Worm (Caenorhabditis elegans) whole organism, young adult: ENCODE data around the gene ncx-8.
A peak's percentile ranks its signal among the peaks of the same experiment; 100 is the strongest.

Experiments used
- B0035.1 ChIP-seq: sonication (generic microtip); optimal IDR thresholded peaks from 2 replicates; lab custom pipeline; 2016; ENCODE audit warnings: missing genetic modification characterization, mild to moderate bottlenecking, missing compliant biosample characterization, missing genotype, missing genetic modification reagents
- B0261.1 ChIP-seq: sonication (generic microtip); optimal IDR thresholded peaks from 2 replicates; lab custom pipeline; 2016; ENCODE audit warnings: mild to moderate bottlenecking, missing genetic modification characterization, moderate library complexity, missing compliant biosample characterization
- B0336.3 ChIP-seq: fragments of 200-800 bp; sonication (Bioruptor generic); IDR thresholded peaks from 2 replicates; pipeline ENCODE4 v1.3.6; 2022; ENCODE audit warnings: missing genetic modification characterization, missing compliant biosample characterization
- C17E4.6 ChIP-seq: fragments of 200-800 bp; sonication (Bioruptor generic); IDR thresholded peaks from 2 replicates; pipeline ENCODE4 v1.3.6; 2022; ENCODE audit warnings: missing genetic modification reagents, missing genetic modification characterization, missing compliant biosample characterization
- F33H1.4 ChIP-seq: fragments of 200-800 bp; sonication (Bioruptor generic); IDR thresholded peaks from 2 replicates; pipeline ENCODE4 v1.3.6; 2022; ENCODE audit warnings: missing genetic modification reagents, missing genetic modification characterization, missing compliant biosample characterization
- F37B4.10 ChIP-seq: fragments of 200-800 bp; sonication (Bioruptor generic); IDR thresholded peaks from 2 replicates; pipeline ENCODE4 v1.3.6; 2022; ENCODE audit warnings: missing genetic modification characterization, missing compliant biosample characterization
- Y53F4B.3 ChIP-seq: fragments of 200-800 bp; sonication (Bioruptor generic); IDR thresholded peaks from 2 replicates; pipeline ENCODE4 v1.3.6; 2022; ENCODE audit warnings: missing genetic modification reagents, missing genetic modification characterization, missing compliant biosample characterization
- Y56A3A.18 ChIP-seq: fragments of 200-800 bp; sonication (Bioruptor generic); IDR thresholded peaks from 2 replicates; pipeline ENCODE4 v1.3.6; 2022; ENCODE audit warnings: missing genetic modification reagents, missing genetic modification characterization, missing compliant biosample characterization
- Y95B8A.8 ChIP-seq: fragments of 200-800 bp; sonication (Bioruptor generic); IDR thresholded peaks from 2 replicates; pipeline ENCODE4 v1.3.6; 2022; ENCODE audit warnings: missing genetic modification reagents, missing genetic modification characterization, missing compliant biosample characterization
- ZK185.1 ChIP-seq: sonication (generic microtip); optimal IDR thresholded peaks from 2 replicates; lab custom pipeline; 2016; ENCODE audit warnings: mild to moderate bottlenecking, missing genetic modification characterization, missing compliant biosample characterization; ENCODE audit not compliant: poor library complexity, severe bottlenecking
- aptf-3 ChIP-seq: fragments of 200-800 bp; sonication (Bioruptor generic); IDR thresholded peaks from 2 replicates; pipeline ENCODE4 v1.3.6; 2022; ENCODE audit warnings: missing genetic modification characterization, missing compliant biosample characterization
- athp-1 ChIP-seq: sonication (generic microtip); optimal IDR thresholded peaks from 2 replicates; lab custom pipeline; 2017; ENCODE audit warnings: mild to moderate bottlenecking, missing genetic modification characterization, missing compliant biosample characterization
- ceh-40 ChIP-seq: fragments of 200-800 bp; sonication (Bioruptor generic); IDR thresholded peaks from 2 replicates; pipeline ENCODE4 v1.3.6; 2022; ENCODE audit warnings: missing genetic modification characterization, missing compliant biosample characterization
- chd-7 ChIP-seq: sonication (generic microtip); optimal IDR thresholded peaks from 2 replicates; lab custom pipeline; 2016; ENCODE audit warnings: mild to moderate bottlenecking, missing genetic modification characterization, moderate library complexity, missing compliant biosample characterization
- die-1 ChIP-seq: sonication (generic microtip); optimal IDR thresholded peaks from 2 replicates; lab custom pipeline; 2016; ENCODE audit warnings: missing genotype, mild to moderate bottlenecking, missing genetic modification characterization, missing compliant biosample characterization
- dpl-1 ChIP-seq: fragments of 150-350 bp; optimal IDR thresholded peaks from 2 replicates; lab custom pipeline; 2014; ENCODE audit warnings: missing biosample characterization, missing genetic modification reagents, missing genetic modification characterization
- efl-1 ChIP-seq: fragments of 150-350 bp; optimal IDR thresholded peaks from 2 replicates; lab custom pipeline; 2014; ENCODE audit warnings: missing biosample characterization, missing genetic modification reagents, missing genetic modification characterization
- egl-18 ChIP-seq: fragments of 200-800 bp; sonication (Bioruptor generic); IDR thresholded peaks from 2 replicates; pipeline ENCODE4 v1.3.6; 2022; ENCODE audit warnings: missing genetic modification reagents, missing genetic modification characterization, missing compliant biosample characterization
- ets-4 ChIP-seq: fragments of 200-800 bp; sonication (Bioruptor generic); optimal IDR thresholded peaks from 2 replicates; lab custom pipeline; 2018; ENCODE audit warnings: mild to moderate bottlenecking, missing genetic modification characterization, missing compliant biosample characterization
- hmg-1.2 ChIP-seq: fragments of 200-800 bp; sonication (Bioruptor generic); IDR thresholded peaks from 2 replicates; pipeline ENCODE4 v1.3.6; 2022; ENCODE audit warnings: missing genetic modification reagents, missing genetic modification characterization, missing compliant biosample characterization
- lin-35 ChIP-seq, 3 experiments: fragments of 150-350 bp in 2 of 3; sonication (generic microtip) in 1 of 3; optimal IDR thresholded peaks; 2 replicates each; lab custom pipeline; 2014 to 2018; ENCODE audit warnings: missing biosample characterization in 3 of 3, missing genetic modification characterization in 3 of 3, missing genetic modification reagents in 3 of 3
- madf-6 ChIP-seq: fragments of 200-800 bp; sonication (Bioruptor generic); IDR thresholded peaks from 2 replicates; pipeline ENCODE4 v1.3.6; 2022; ENCODE audit warnings: missing genetic modification reagents, missing genetic modification characterization, missing compliant biosample characterization
- madf-8 ChIP-seq: fragments of 200-800 bp; sonication (Bioruptor generic); conservative IDR thresholded peaks from 2 replicates; pipeline ENCODE4 v1.3.6; 2022; ENCODE audit warnings: missing genetic modification reagents, missing genetic modification characterization, missing compliant biosample characterization
- nfya-2 ChIP-seq: fragments of 200-800 bp; sonication (Bioruptor generic); IDR thresholded peaks from 2 replicates; pipeline ENCODE4 v1.3.6; 2022; ENCODE audit warnings: missing genetic modification reagents, missing genetic modification characterization, missing compliant biosample characterization
- nhr-27 ChIP-seq: fragments of 200-800 bp; sonication (Bioruptor generic); optimal IDR thresholded peaks from 2 replicates; lab custom pipeline; 2018; ENCODE audit warnings: mild to moderate bottlenecking, missing genetic modification characterization, moderate library complexity, missing compliant biosample characterization
- rcor-1 ChIP-seq: fragments of 200-800 bp; sonication (Bioruptor generic); IDR thresholded peaks from 2 replicates; pipeline ENCODE4 v1.3.6; 2022; ENCODE audit warnings: missing genetic modification reagents, missing genetic modification characterization, missing compliant biosample characterization
- sdz-38 ChIP-seq: sonication (generic microtip); optimal IDR thresholded peaks from 2 replicates; lab custom pipeline; 2016; ENCODE audit warnings: missing genotype, missing genetic modification characterization, missing compliant biosample characterization
- snpc-1.1 ChIP-seq: sonication (generic microtip); optimal IDR thresholded peaks from 2 replicates; lab custom pipeline; 2017; ENCODE audit warnings: missing genetic modification characterization, mild to moderate bottlenecking, missing compliant biosample characterization, antibody characterized with exemption, moderate library complexity, missing genotype, missing genetic modification reagents; ENCODE audit not compliant: insufficient read depth
- snpc-1.3 ChIP-seq: sonication (generic microtip); optimal IDR thresholded peaks from 2 replicates; lab custom pipeline; 2017; ENCODE audit warnings: missing genetic modification characterization, mild to moderate bottlenecking, missing compliant biosample characterization, antibody characterized with exemption, moderate library complexity, missing genotype, missing genetic modification reagents; ENCODE audit not compliant: insufficient read depth
- snpc-3.4 ChIP-seq: sonication (generic microtip); optimal IDR thresholded peaks from 2 replicates; lab custom pipeline; 2017; ENCODE audit warnings: missing genetic modification characterization, mild to moderate bottlenecking, missing compliant biosample characterization, antibody characterized with exemption, moderate library complexity, missing genotype, missing genetic modification reagents
- somi-1 ChIP-seq: fragments of 200-800 bp; sonication (Bioruptor generic); optimal IDR thresholded peaks from 2 replicates; lab custom pipeline; 2018; ENCODE audit warnings: mild to moderate bottlenecking, missing genetic modification characterization, missing compliant biosample characterization
- sptf-2 ChIP-seq: fragments of 200-800 bp; sonication (Bioruptor generic); optimal IDR thresholded peaks from 2 replicates; lab custom pipeline; 2018; ENCODE audit warnings: mild to moderate bottlenecking, missing genetic modification characterization, missing compliant biosample characterization
- tbp1 ChIP-seq: fragments of 200-800 bp; sonication (Bioruptor generic); optimal IDR thresholded peaks from 2 replicates; lab custom pipeline; 2018; ENCODE audit warnings: mild to moderate bottlenecking, missing genetic modification characterization, missing compliant biosample characterization
- tlf-1 ChIP-seq: fragments of 200-800 bp; sonication (Bioruptor generic); optimal IDR thresholded peaks from 2 replicates; lab custom pipeline; 2018; ENCODE audit warnings: mild to moderate bottlenecking, missing genetic modification characterization, missing compliant biosample characterization
- xnd-1 ChIP-seq: sonication (generic microtip); optimal IDR thresholded peaks from 2 replicates; lab custom pipeline; 2016; ENCODE audit warnings: missing genotype, missing genetic modification reagents, missing genetic modification characterization, missing compliant biosample characterization
- zfh-2 ChIP-seq: fragments of 200-800 bp; sonication (Bioruptor generic); conservative IDR thresholded peaks from 2 replicates; pipeline ENCODE4 v1.3.6; 2022; ENCODE audit warnings: missing genetic modification reagents, missing genetic modification characterization, missing compliant biosample characterization
- ztf-18 ChIP-seq: sonication (generic microtip); optimal IDR thresholded peaks from 2 replicates; lab custom pipeline; 2016; ENCODE audit warnings: missing genotype, mild to moderate bottlenecking, missing genetic modification characterization, missing compliant biosample characterization
- ztf-26 ChIP-seq: sonication (generic microtip); optimal IDR thresholded peaks from 2 replicates; lab custom pipeline; 2017; ENCODE audit warnings: missing genetic modification characterization, missing compliant biosample characterization
- ztf-3 ChIP-seq: fragments of 200-800 bp; sonication (Bioruptor generic); optimal IDR thresholded peaks from 2 replicates; lab custom pipeline; 2018; ENCODE audit warnings: mild to moderate bottlenecking, missing genetic modification characterization, missing compliant biosample characterization
- ztf-6 ChIP-seq: fragments of 200-800 bp; sonication (Bioruptor generic); IDR thresholded peaks from 2 replicates; pipeline ENCODE4 v1.3.6; 2022; ENCODE audit warnings: missing genetic modification reagents, missing genetic modification characterization, missing compliant biosample characterization

ncx-8 gene

ce11 chrV:4980094-4980493 is 6.9 kb downstream of the ncx-8 start:
- no peak for TF ChIP-seq Y56A3A.18 (GFP tag; lab: Robert Waterston, UW)
- no peak for TF ChIP-seq ets-4 (GFP tag; lab: Kevin White, UChicago)
- TF ChIP-seq somi-1 (GFP tag; lab: Kevin White, UChicago): no peak
- TF ChIP-seq snpc-1.3 (tag; lab: Kevin White, UChicago): no peak
- no peak for TF ChIP-seq zfh-2 (GFP tag; lab: Robert Waterston, UW)
- no peak for TF ChIP-seq ztf-26 (tag; lab: Kevin White, UChicago)
- no peak for TF ChIP-seq lin-35 (GFP tag; optimal IDR thresholded peaks at IDR 0.05; lab: Kevin White, UChicago)
- TF ChIP-seq ceh-40 (GFP tag; lab: Robert Waterston, UW): no peak
- no peak for TF ChIP-seq nfya-2
- no peak for TF ChIP-seq sdz-38 (tag; lab: Kevin White, UChicago)
- no peak for TF ChIP-seq Y53F4B.3 (GFP tag; lab: Robert Waterston, UW)
- TF ChIP-seq snpc-3.4 (tag; lab: Kevin White, UChicago): no peak
- TF ChIP-seq F37B4.10: no peak

DNA sequence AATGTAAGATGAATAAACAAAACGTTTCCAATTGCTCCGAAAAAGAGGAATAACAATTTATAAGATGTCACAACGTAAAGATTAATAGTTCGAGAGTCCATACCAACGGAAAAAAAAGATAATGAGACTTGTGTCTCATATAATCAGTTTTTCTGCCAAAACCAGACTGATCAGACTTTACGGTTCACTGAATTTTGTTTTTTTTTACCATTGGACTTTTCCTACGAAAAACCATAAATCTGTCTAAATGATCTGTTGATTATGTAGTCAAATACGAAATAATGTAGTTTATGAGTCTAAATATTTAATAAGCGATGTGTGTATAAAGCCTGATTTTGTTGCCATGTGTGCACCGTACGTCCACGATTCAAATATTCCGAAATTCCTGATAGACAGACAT is 7.9 kb downstream of the ncx-8 start, which contains the start of gene srsx-11:
TSS of gene srsx-11 (minus strand) at position 101 of the 400 bp plus-strand sequence.
- no peak for TF ChIP-seq rcor-1 (GFP tag; lab: Robert Waterston, UW)
- no peak for TF ChIP-seq B0336.3
- TF ChIP-seq xnd-1: no peak
- TF ChIP-seq sdz-38 (tag; lab: Kevin White, UChicago): no peak
- TF ChIP-seq C17E4.6 (GFP tag; lab: Robert Waterston, UW): no peak
- TF ChIP-seq Y53F4B.3 (GFP tag; lab: Robert Waterston, UW): no peak
- TF ChIP-seq ztf-6: no peak
- TF ChIP-seq B0035.1 (tag; lab: Kevin White, UChicago): no peak
- TF ChIP-seq die-1 (tag; lab: Kevin White, UChicago): no peak
- TF ChIP-seq ztf-18 (tag; lab: Kevin White, UChicago): no peak
- TF ChIP-seq, all 124 proteins: peak for 0

- TF ChIP-seq sptf-2 (GFP tag; lab: Kevin White, UChicago): no peak
- no peak for TF ChIP-seq Y95B8A.8 (GFP tag; lab: Robert Waterston, UW)
- no peak for TF ChIP-seq chd-7 (tag; lab: Kevin White, UChicago)
- no peak for TF ChIP-seq madf-6
- TF ChIP-seq athp-1 (tag; lab: Kevin White, UChicago): no peak
- no peak for TF ChIP-seq somi-1 (GFP tag; lab: Kevin White, UChicago)
- no peak for TF ChIP-seq tlf-1
- no peak for TF ChIP-seq tbp1 (GFP tag; lab: Kevin White, UChicago)
- TF ChIP-seq egl-18 (GFP tag; lab: Robert Waterston, UW): no peak
- no peak for TF ChIP-seq ztf-3
Measured at ce11 chrV:4977539-4977938, 9.5 kb downstream of the ncx-8 start.

DNA sequence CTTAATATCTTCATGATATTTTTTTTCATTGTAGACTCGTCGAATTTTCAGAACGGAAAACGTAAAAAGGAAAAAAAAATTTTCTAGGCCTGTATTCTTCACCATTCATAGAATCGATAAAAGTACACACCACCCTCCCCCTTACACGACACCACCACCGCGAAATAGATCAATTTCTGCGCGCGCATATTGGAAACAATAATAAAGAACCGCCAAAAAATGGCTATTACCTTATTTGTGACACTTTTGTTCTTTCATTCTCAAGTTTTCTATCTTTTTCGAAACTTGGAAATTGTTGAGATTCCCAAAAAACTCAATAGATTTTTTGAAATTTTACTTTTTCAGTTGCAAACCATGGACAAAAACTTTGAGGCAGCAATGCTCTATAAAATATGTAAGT is 11.9 kb downstream of the ncx-8 start, which contains the start of gene F26G5.1:
TSS of gene F26G5.1 (plus strand) at position 339 of the 400 bp plus-strand sequence.
- peak; percentile 86 for TF ChIP-seq madf-6
- no peak for TF ChIP-seq nhr-27 (tag; lab: Kevin White, UChicago)
- peak; percentile 75 for TF ChIP-seq efl-1
- TF ChIP-seq xnd-1: peak; percentile 26
- peak; percentile 29; the same call in 1 of the 2 replicates for TF ChIP-seq F33H1.4 (GFP tag; lab: Robert Waterston, UW)
- peak; percentile 65 for TF ChIP-seq madf-8 (GFP tag; lab: Robert Waterston, UW)
- no peak for TF ChIP-seq zfh-2 (GFP tag; lab: Robert Waterston, UW)
- no peak for TF ChIP-seq ztf-26 (tag; lab: Kevin White, UChicago)
- no peak for TF ChIP-seq B0336.3
- TF ChIP-seq snpc-1.1 (tag; lab: Kevin White, UChicago): no peak
- no peak for TF ChIP-seq aptf-3 (GFP tag; lab: Robert Waterston, UW)
- TF ChIP-seq B0261.1: no peak
- TF ChIP-seq ZK185.1 (tag; lab: Kevin White, UChicago): no peak
- peak; percentile 22; the same call in 1 of the 2 replicates for TF ChIP-seq hmg-1.2
- peak; percentile 33 for TF ChIP-seq dpl-1 (GFP tag; lab: Kevin White, UChicago)
